Fruit fly (Drosophila melanogaster) whole organism, embryonic: ENCODE measurements around the gene CG46463.

Experiments
- Adf1 ChIP-seq: fragments of 200-800 bp; sonication (Bioruptor generic); IDR thresholded peaks from 2 replicates; pipeline ENCODE4 v1.3.6; 2022; ENCODE audit warnings: missing biosample characterization, missing genetic modification characterization
- Asciz ChIP-seq: fragments of 200-800 bp; sonication (Bioruptor generic); optimal IDR thresholded peaks from 2 replicates; lab custom pipeline; 2017; ENCODE audit warnings: missing biosample characterization, mild to moderate bottlenecking, missing genetic modification characterization, missing genetic modification reagents
- Blimp-1 ChIP-seq: fragments of 200-800 bp; sonication (Bioruptor generic); optimal IDR thresholded peaks from 3 replicates; lab custom pipeline; 2018; ENCODE audit warnings: missing biosample characterization, missing genetic modification characterization, mild to moderate bottlenecking, moderate library complexity, missing genetic modification reagents
- CG10274 ChIP-seq: fragments of 200-800 bp; sonication (Bioruptor generic); optimal IDR thresholded peaks from 3 replicates; lab custom pipeline; 2017; ENCODE audit warnings: missing biosample characterization, mild to moderate bottlenecking, missing genetic modification characterization
- CG11093 ChIP-seq: fragments of 200-800 bp; sonication (Bioruptor generic); IDR thresholded peaks from 3 replicates; pipeline ENCODE4 v1.3.6; 2022; ENCODE audit warnings: missing biosample characterization, missing genetic modification characterization
- CG11504 ChIP-seq: fragments of 200-800 bp; sonication (Bioruptor generic); optimal IDR thresholded peaks from 3 replicates; lab custom pipeline; 2019; ENCODE audit warnings: missing biosample characterization, mild to moderate bottlenecking, missing genetic modification characterization, moderate library complexity
- CG15696 ChIP-seq: fragments of 200-800 bp; sonication (Bioruptor generic); optimal IDR thresholded peaks from 2 replicates; lab custom pipeline; 2019; ENCODE audit warnings: missing biosample characterization, mild to moderate bottlenecking, missing genetic modification characterization, moderate library complexity
- CG1603 ChIP-seq: fragments of 200-800 bp; sonication (Bioruptor generic); optimal IDR thresholded peaks from 2 replicates; lab custom pipeline; 2019; ENCODE audit warnings: missing biosample characterization, mild to moderate bottlenecking, missing genetic modification characterization, moderate library complexity
- CG2199 ChIP-seq: fragments of 200-800 bp; sonication (Bioruptor generic); IDR thresholded peaks from 3 replicates; pipeline ENCODE4 v1.3.6; 2022; ENCODE audit warnings: missing biosample characterization, missing genetic modification characterization
- CG2889 ChIP-seq: fragments of 200-800 bp; sonication (Bioruptor generic); IDR thresholded peaks from 3 replicates; pipeline ENCODE4 v1.3.6; 2022; ENCODE audit warnings: missing biosample characterization, missing genetic modification characterization
- CG32532 ChIP-seq: fragments of 200-800 bp; sonication (Bioruptor generic); IDR thresholded peaks from 2 replicates; pipeline ENCODE4 v1.3.6; 2022; ENCODE audit warnings: missing biosample characterization, missing genetic modification characterization
- CG34422 ChIP-seq: fragments of 200-800 bp; sonication (Bioruptor generic); IDR thresholded peaks from 3 replicates; pipeline ENCODE4 v1.3.6; 2022; ENCODE audit warnings: missing biosample characterization, missing genetic modification characterization
- CG3838 ChIP-seq: fragments of 200-800 bp; sonication (Bioruptor generic); optimal IDR thresholded peaks from 3 replicates; lab custom pipeline; 2016; ENCODE audit warnings: missing biosample characterization, missing genetic modification characterization
- CG4617 ChIP-seq: fragments of 200-800 bp; sonication (Bioruptor generic); optimal IDR thresholded peaks from 3 replicates; lab custom pipeline; 2016; ENCODE audit warnings: missing biosample characterization, missing genetic modification characterization, borderline replicate concordance
- CG4854 ChIP-seq: fragments of 200-800 bp; sonication (Bioruptor generic); optimal IDR thresholded peaks from 2 replicates; lab custom pipeline; 2016; ENCODE audit warnings: missing biosample characterization, missing genetic modification characterization, inconsistent platforms
- CG6791 ChIP-seq: fragments of 200-800 bp; sonication (Bioruptor generic); IDR thresholded peaks from 3 replicates; pipeline ENCODE4 v1.3.6; 2022; ENCODE audit warnings: missing biosample characterization, missing genetic modification characterization; ENCODE audit not compliant: partially characterized antibody
- CG6813 ChIP-seq: fragments of 200-800 bp; sonication (Bioruptor generic); optimal IDR thresholded peaks from 2 replicates; lab custom pipeline; 2017; ENCODE audit warnings: missing biosample characterization, missing genetic modification characterization, mild to moderate bottlenecking, moderate library complexity, missing genetic modification reagents
- CG7987 ChIP-seq: fragments of 200-800 bp; sonication (Bioruptor generic); optimal IDR thresholded peaks from 2 replicates; lab custom pipeline; 2018; ENCODE audit warnings: missing biosample characterization, mild to moderate bottlenecking, missing genetic modification characterization, moderate library complexity
- CG8281 ChIP-seq: fragments of 200-800 bp; sonication (Bioruptor generic); optimal IDR thresholded peaks from 2 replicates; lab custom pipeline; 2018; ENCODE audit warnings: missing biosample characterization, mild to moderate bottlenecking, missing genetic modification characterization, moderate library complexity
- Dip2 ChIP-seq: fragments of 200-800 bp; sonication (Bioruptor generic); IDR thresholded peaks from 2 replicates; pipeline ENCODE4 v1.3.6; 2022; ENCODE audit warnings: missing biosample characterization, missing genetic modification characterization
- Doc2 ChIP-seq: fragments of 200-800 bp; sonication (Bioruptor generic); IDR thresholded peaks from 2 replicates; pipeline ENCODE4 v1.3.6; 2022; ENCODE audit warnings: missing biosample characterization, missing genetic modification characterization
- Ets65A ChIP-seq: fragments of 200-800 bp; sonication (Bioruptor generic); peaks from one replicate; lab custom pipeline; 2016; ENCODE audit warnings: missing biosample characterization, missing genetic modification characterization
- Hmr ChIP-seq: fragments of 200-800 bp; sonication (Bioruptor generic); optimal IDR thresholded peaks from 3 replicates; lab custom pipeline; 2017; ENCODE audit warnings: mild to moderate bottlenecking, missing biosample characterization, missing genetic modification reagents, missing genetic modification characterization
- Hmx ChIP-seq: fragments of 200-800 bp; sonication (Bioruptor generic); optimal IDR thresholded peaks from 2 replicates; lab custom pipeline; 2016; ENCODE audit warnings: missing biosample characterization, missing genetic modification characterization
- Med ChIP-seq: fragments of 200-800 bp; sonication (Bioruptor generic); peaks from one replicate; lab custom pipeline; 2016; ENCODE audit warnings: missing biosample characterization, missing genetic modification characterization, mild to moderate bottlenecking, inconsistent platforms, moderate library complexity
- Xbp1 ChIP-seq: fragments of 200-800 bp; sonication (Bioruptor generic); optimal IDR thresholded peaks from 3 replicates; lab custom pipeline; 2016; ENCODE audit warnings: missing biosample characterization, mild to moderate bottlenecking, missing genetic modification characterization
- ab ChIP-seq: fragments of 200-800 bp; sonication (Bioruptor generic); optimal IDR thresholded peaks from 2 replicates; lab custom pipeline; 2016; ENCODE audit warnings: missing biosample characterization, missing genetic modification characterization
- ara ChIP-seq: fragments of 200-800 bp; sonication (Bioruptor generic); IDR thresholded peaks from 2 replicates; pipeline ENCODE4 v1.3.6; 2022; ENCODE audit warnings: missing biosample characterization, missing genetic modification characterization
- chinmo ChIP-seq: fragments of 200-800 bp; sonication (Bioruptor generic); IDR thresholded peaks from 4 replicates; pipeline ENCODE4 v1.3.6; 2022; ENCODE audit warnings: missing biosample characterization, missing genetic modification characterization; ENCODE audit not compliant: partially characterized antibody
- chm ChIP-seq: fragments of 200-800 bp; sonication (Bioruptor generic); IDR thresholded peaks from 2 replicates; pipeline ENCODE4 v1.3.6; 2022; ENCODE audit warnings: missing biosample characterization, missing genetic modification characterization
- ci ChIP-seq: fragments of 200-800 bp; sonication (Bioruptor generic); IDR thresholded peaks from 3 replicates; pipeline ENCODE4 v1.3.6; 2022; ENCODE audit warnings: missing biosample characterization, missing genetic modification characterization
- exex ChIP-seq: fragments of 200-800 bp; sonication (Bioruptor generic); optimal IDR thresholded peaks from 4 replicates; lab custom pipeline; 2018; ENCODE audit warnings: missing biosample characterization, mild to moderate bottlenecking, missing genetic modification characterization, moderate library complexity
- grn ChIP-seq: fragments of 200-800 bp; sonication (Bioruptor generic); optimal IDR thresholded peaks from 3 replicates; lab custom pipeline; 2017; ENCODE audit warnings: missing biosample characterization, missing genetic modification characterization
- inv ChIP-seq: fragments of 200-800 bp; sonication (Bioruptor generic); IDR thresholded peaks from 2 replicates; pipeline ENCODE4 v1.3.6; 2022; ENCODE audit warnings: missing biosample characterization, missing genetic modification characterization; ENCODE audit not compliant: partially characterized antibody
- kni ChIP-seq: fragments of 200-800 bp; sonication (Bioruptor generic); optimal IDR thresholded peaks from 3 replicates; lab custom pipeline; 2017; ENCODE audit warnings: mild to moderate bottlenecking, missing biosample characterization, missing genetic modification reagents, missing genetic modification characterization
- lab ChIP-seq: fragments of 200-800 bp; sonication (Bioruptor generic); optimal IDR thresholded peaks from 3 replicates; lab custom pipeline; 2017; ENCODE audit warnings: missing biosample characterization, missing genetic modification characterization, mild to moderate bottlenecking, moderate library complexity, missing genetic modification reagents
- pros ChIP-seq: fragments of 200-800 bp; sonication (Bioruptor generic); optimal IDR thresholded peaks from 3 replicates; lab custom pipeline; 2019; ENCODE audit warnings: missing biosample characterization, mild to moderate bottlenecking, missing genetic modification characterization, moderate library complexity
- sd ChIP-seq: fragments of 200-800 bp; sonication (Bioruptor generic); optimal IDR thresholded peaks from 3 replicates; lab custom pipeline; 2018; ENCODE audit warnings: missing biosample characterization, mild to moderate bottlenecking, missing genetic modification characterization, moderate library complexity
- sens ChIP-seq: fragments of 200-800 bp; sonication (Bioruptor generic); peaks from one replicate; lab custom pipeline; 2016; ENCODE audit warnings: missing biosample characterization, missing genetic modification characterization
- sisA ChIP-seq: fragments of 200-800 bp; sonication (Bioruptor generic); IDR thresholded peaks from 2 replicates; pipeline ENCODE4 v1.3.6; 2022; ENCODE audit warnings: missing biosample characterization, missing genetic modification characterization
- stc ChIP-seq: fragments of 200-800 bp; sonication (Bioruptor generic); IDR thresholded peaks from 2 replicates; pipeline ENCODE4 v1.3.6; 2022; ENCODE audit warnings: missing biosample characterization, missing genetic modification characterization
- sug ChIP-seq: fragments of 200-800 bp; optimal IDR thresholded peaks from 2 replicates; lab custom pipeline; 2019; ENCODE audit warnings: missing biosample characterization, mild to moderate bottlenecking, missing genetic modification characterization, moderate library complexity
- tll ChIP-seq, 2 experiments: fragments of 200-800 bp in 1 of 2; fragments of >200 bp in 1 of 2; sonication (Bioruptor generic) in 1 of 2; optimal IDR thresholded peaks; 2 replicates each; lab custom pipeline; 2017 to 2019; ENCODE audit warnings: missing biosample characterization in 2 of 2, missing genetic modification characterization in 2 of 2, mild to moderate bottlenecking in 1 of 2, moderate library complexity in 1 of 2
- tna ChIP-seq: fragments of 200-800 bp; sonication (Bioruptor generic); IDR thresholded peaks from 2 replicates; pipeline ENCODE4 v1.3.6; 2022; ENCODE audit warnings: missing biosample characterization, missing genetic modification characterization; ENCODE audit not compliant: partially characterized antibody
- unc-4 ChIP-seq: fragments of 200-800 bp; sonication (Bioruptor generic); IDR thresholded peaks from 2 replicates; pipeline ENCODE4 v1.3.6; 2022; ENCODE audit warnings: missing biosample characterization, missing genetic modification characterization; ENCODE audit not compliant: partially characterized antibody

Gene CG46463

DNA sequence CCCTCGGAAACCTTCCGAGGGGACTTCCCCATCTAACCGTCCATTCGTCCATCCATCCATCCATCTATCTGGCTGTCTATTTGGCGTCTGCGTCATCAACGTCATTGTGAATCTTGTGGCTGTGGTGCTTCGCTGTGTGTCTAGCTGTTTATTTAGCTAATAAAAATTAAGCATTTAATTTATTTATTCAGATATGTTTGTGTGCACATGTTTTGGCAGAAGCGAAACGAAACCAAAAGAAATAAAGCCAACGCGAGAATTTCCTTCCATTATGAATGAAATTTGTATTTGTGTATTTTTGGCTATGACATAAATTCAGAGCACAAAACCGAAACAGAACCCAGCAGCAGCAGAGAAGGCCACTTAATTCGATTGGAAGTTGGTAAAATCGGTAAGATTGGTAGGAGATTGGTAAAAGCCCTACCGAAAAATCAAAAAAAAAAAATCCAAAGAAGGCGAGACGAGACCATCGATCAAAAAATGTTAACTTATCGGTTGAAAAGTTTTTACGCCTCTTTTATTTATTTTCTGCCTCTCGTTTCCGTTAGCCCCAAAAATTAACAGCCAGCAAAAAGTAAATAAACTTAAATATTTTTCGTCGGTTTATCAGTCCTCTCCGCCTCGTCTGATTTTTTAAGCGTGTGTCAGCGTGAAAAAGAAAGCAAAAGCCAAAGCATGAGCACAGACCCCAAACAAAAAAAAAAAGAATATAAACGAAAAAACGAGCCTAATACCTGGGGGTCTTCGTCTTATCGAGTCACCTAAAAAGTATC lies 46.1 kb upstream of the CG46463 start:
- TF ChIP-seq Blimp-1 (GFP tag; lab: Kevin White, UChicago) = peak; percentile 25
- 0 out of 3 replicates have a peak, but pooled peaks have one; percentile 9 for TF ChIP-seq CG2199 (GFP tag; lab: Robert Waterston, UW)
- TF ChIP-seq CG8281 (tag; lab: Kevin White, UChicago) = peak; percentile 61
- TF ChIP-seq chinmo (GFP tag; lab: Robert Waterston, UW) = 0 out of 4 replicates have a peak, but pooled peaks have one; percentile 18
- peak; percentile 74 for TF ChIP-seq sug (tag; lab: Kevin White, UChicago)
- TF ChIP-seq CG4854 (GFP tag; lab: Kevin White, UChicago) = no peak
- TF ChIP-seq sens (GFP tag; lab: Kevin White, UChicago) = peak; percentile 5
- TF ChIP-seq Med (GFP tag; lab: Kevin White, UChicago) = peak; percentile 55
- no peak for TF ChIP-seq inv (GFP tag; lab: Robert Waterston, UW)

DNA sequence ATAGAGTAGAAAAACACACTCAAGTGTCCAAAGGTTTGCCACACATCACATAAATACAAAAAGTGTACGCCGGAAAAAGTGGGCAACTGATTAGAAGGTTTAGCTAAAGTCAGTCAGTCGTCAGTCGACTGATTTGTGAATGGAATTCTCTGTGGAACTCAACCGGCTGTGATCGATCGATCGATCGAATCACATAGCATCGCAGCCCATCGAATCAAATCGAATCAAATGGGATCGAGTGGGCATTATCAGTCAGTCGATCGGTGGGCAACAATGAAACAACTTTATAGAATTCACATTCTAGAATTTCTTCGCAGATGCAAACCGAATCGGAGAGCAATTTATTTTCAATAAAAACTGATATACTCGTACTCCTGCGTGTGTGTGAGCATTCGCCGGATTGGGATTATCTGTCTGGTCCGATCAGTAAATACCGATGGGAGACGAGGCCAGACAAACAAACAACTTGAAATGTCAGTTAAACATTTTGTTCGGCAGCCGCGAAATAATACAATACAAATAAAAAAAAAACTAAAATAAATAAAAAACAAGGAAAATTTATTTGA lies 45.4 kb upstream of the CG46463 start:
- TF ChIP-seq tll (GFP tag; optimal IDR thresholded peaks at IDR 0.05; lab: Kevin White, UChicago) (peak in 1 of 2 experiments; percentile 27), ara (GFP tag; lab: Robert Waterston, UW) (peak; percentile 45; the same call in 1 of the 2 replicates), CG15696 (tag; lab: Kevin White, UChicago) (peak; percentile 36), chm (GFP tag; lab: Robert Waterston, UW) (peak; percentile 63), Ets65A (GFP tag; lab: Kevin White, UChicago) (no peak), CG3838 (GFP tag; lab: Kevin White, UChicago) (no peak), Xbp1 (GFP tag; lab: Kevin White, UChicago) (no peak), exex (tag; lab: Kevin White, UChicago) (peak; percentile 1), CG7987 (GFP tag; lab: Kevin White, UChicago) (no peak), stc (GFP tag; lab: Robert Waterston, UW) (peak; percentile 7; the same call in 1 of the 2 replicates), Med (GFP tag; lab: Kevin White, UChicago) (peak; percentile 20), CG10274 (GFP tag; lab: Kevin White, UChicago) (peak; percentile 69), CG11093 (no peak), CG6813 (peak; percentile 11), sisA (GFP tag; lab: Robert Waterston, UW) (no peak), CG4617 (GFP tag; lab: Kevin White, UChicago) (no peak), unc-4 (GFP tag; lab: Robert Waterston, UW) (no peak), grn (GFP tag; lab: Kevin White, UChicago) (peak; percentile 83), ci (peak; percentile 20; the same call in 1 of the 3 replicates), sens (GFP tag; lab: Kevin White, UChicago) (peak; percentile 66), sd (tag; lab: Kevin White, UChicago) (peak; percentile 28), CG1603 (tag; lab: Kevin White, UChicago) (peak; percentile 1), chinmo (GFP tag; lab: Robert Waterston, UW) (peak; percentile 68; the same call in 1 of the 4 replicates), Asciz (peak; percentile 37), CG11504 (tag; lab: Kevin White, UChicago) (no peak), Dip2 (GFP tag; lab: Robert Waterston, UW) (no peak), CG32532 (GFP tag; lab: Robert Waterston, UW) (0 out of 2 replicates have a peak, but pooled peaks have one; percentile 5)
- TF ChIP-seq, all 482 proteins: peak for 17

DNA sequence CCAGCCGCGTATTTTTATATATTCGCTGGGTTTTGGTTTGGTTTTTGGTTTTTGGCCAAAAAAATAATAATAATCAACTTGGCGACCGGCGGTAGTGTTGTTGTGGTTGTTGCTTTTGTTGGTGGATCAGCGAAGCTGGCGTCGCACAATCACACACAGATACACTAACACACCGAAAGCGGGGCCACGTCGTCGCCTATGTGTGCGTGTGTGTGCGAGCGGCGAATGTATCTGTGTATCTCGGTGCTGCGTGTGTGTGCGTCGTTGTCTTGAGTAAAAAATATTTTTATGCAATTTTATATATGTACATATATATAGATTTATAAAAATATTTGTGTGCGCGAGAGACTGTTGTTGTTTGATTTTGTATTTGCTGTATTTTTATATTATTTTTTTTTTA lies 44.0 kb upstream of the CG46463 start:
- TF ChIP-seq Adf1 (GFP tag; lab: Robert Waterston, UW) (peak; percentile 94), CG6791 (no peak), Doc2 (GFP tag; lab: Robert Waterston, UW) (no peak), CG2889 (GFP tag; lab: Robert Waterston, UW) (no peak), Hmr (GFP tag; lab: Kevin White, UChicago) (no peak), pros (no peak), tna (GFP tag; lab: Robert Waterston, UW) (no peak), kni (GFP tag; lab: Kevin White, UChicago) (no peak), CG34422 (GFP tag; lab: Robert Waterston, UW) (peak; percentile 45; the same call in 1 of the 3 replicates), lab (GFP tag; lab: Kevin White, UChicago) (no peak), ab (GFP tag; lab: Kevin White, UChicago) (no peak), Hmx (GFP tag; lab: Kevin White, UChicago) (no peak)
